Worm (Caenorhabditis elegans) whole organism, L4 larva: ENCODE results near the gene ppat-1.
A peak's percentile ranks its signal among the peaks of the same experiment; 100 is the strongest.

Source experiments
- F10B5.3 ChIP-seq: sonication (generic microtip); optimal IDR thresholded peaks from 2 replicates; lab custom pipeline; 2016; ENCODE audit warnings: mild to moderate bottlenecking, missing genetic modification characterization, missing compliant biosample characterization
- F26F4.8 ChIP-seq: fragments of 200-800 bp; sonication (Bioruptor generic); conservative IDR thresholded peaks from 2 replicates; pipeline ENCODE4 v1.3.6; 2022; ENCODE audit warnings: missing genetic modification characterization, missing compliant biosample characterization
- Y105C5A.15 ChIP-seq: fragments of 200-800 bp; sonication (Bioruptor generic); IDR thresholded peaks from 2 replicates; pipeline ENCODE4 v1.3.6; 2022; ENCODE audit warnings: missing genetic modification characterization, missing compliant biosample characterization
- Y75B8A.6 ChIP-seq: fragments of 200-800 bp; sonication (Bioruptor generic); IDR thresholded peaks from 2 replicates; pipeline ENCODE4 v1.3.6; 2022; ENCODE audit warnings: missing genetic modification reagents, missing genetic modification characterization, missing compliant biosample characterization
- ZK337.2 ChIP-seq: fragments of 200-800 bp; sonication (Bioruptor generic); IDR thresholded peaks from 2 replicates; pipeline ENCODE4 v1.3.6; 2022; ENCODE audit warnings: missing genetic modification reagents, missing genetic modification characterization, missing compliant biosample characterization
- ZK546.5 ChIP-seq, 2 experiments: sonication (generic microtip); optimal IDR thresholded peaks; 2 replicates each; lab custom pipeline; 2017; ENCODE audit warnings: missing biosample characterization in 2 of 2, missing genetic modification characterization in 2 of 2
- aha-1 ChIP-seq: fragments of 150-350 bp; peaks from one replicate; lab custom pipeline; 2014; ENCODE audit warnings: missing biosample characterization, missing genetic modification characterization
- aly-2 ChIP-seq: sonication (generic microtip); optimal IDR thresholded peaks from 2 replicates; lab custom pipeline; 2018; ENCODE audit warnings: missing biosample characterization, missing genetic modification characterization
- arid-1 ChIP-seq: fragments of 200-800 bp; sonication (Bioruptor generic); conservative IDR thresholded peaks from 2 replicates; pipeline ENCODE4 v1.3.6; 2022; ENCODE audit warnings: missing genetic modification reagents, missing genetic modification characterization, missing compliant biosample characterization
- ceh-44 ChIP-seq: fragments of 200-800 bp; sonication (Bioruptor generic); IDR thresholded peaks from 2 replicates; pipeline ENCODE4 v1.3.6; 2022; ENCODE audit warnings: missing genetic modification reagents, missing genetic modification characterization, missing compliant biosample characterization
- ceh-82 ChIP-seq: sonication (generic microtip); optimal IDR thresholded peaks from 2 replicates; lab custom pipeline; 2017; ENCODE audit warnings: missing biosample characterization, missing genetic modification characterization
- ctbp-1 ChIP-seq: fragments of 200-800 bp; sonication (Bioruptor generic); IDR thresholded peaks from 2 replicates; pipeline ENCODE4 v1.3.6; 2022; ENCODE audit warnings: missing genetic modification reagents, missing genetic modification characterization, missing compliant biosample characterization
- daf-12 ChIP-seq: fragments of 150-350 bp; optimal IDR thresholded peaks from 2 replicates; lab custom pipeline; 2014; ENCODE audit warnings: missing biosample characterization, missing genetic modification reagents, missing genetic modification characterization
- daf-16 ChIP-seq, 3 experiments: sonication (generic microtip); optimal IDR thresholded peaks; 2 replicates each; lab custom pipeline; 2016 to 2017; ENCODE audit warnings: missing genetic modification characterization in 3 of 3, missing genetic modification reagents in 3 of 3, mild to moderate bottlenecking in 2 of 3, missing compliant biosample characterization in 2 of 3, missing biosample characterization in 1 of 3, moderate library complexity in 1 of 3
- dmd-6 ChIP-seq: fragments of 200-800 bp; sonication (Bioruptor generic); IDR thresholded peaks from 2 replicates; pipeline ENCODE4 v1.3.6; 2022; ENCODE audit warnings: missing genetic modification reagents, missing genetic modification characterization, missing compliant biosample characterization
- dpl-1 ChIP-seq: fragments of 150-350 bp; optimal IDR thresholded peaks from 2 replicates; lab custom pipeline; 2014; ENCODE audit warnings: missing biosample characterization, missing genetic modification reagents, missing genetic modification characterization
- duxl-1 ChIP-seq: sonication (generic microtip); optimal IDR thresholded peaks from 2 replicates; lab custom pipeline; 2016; ENCODE audit warnings: mild to moderate bottlenecking, missing genetic modification characterization, moderate library complexity, missing compliant biosample characterization; ENCODE audit not compliant: poor library complexity
- egl-27 ChIP-seq: sonication (generic microtip); optimal IDR thresholded peaks from 3 replicates; lab custom pipeline; 2017; ENCODE audit warnings: missing biosample characterization, missing genetic modification reagents, missing genetic modification characterization
- egl-43 ChIP-seq: fragments of 200-800 bp; sonication (Bioruptor generic); IDR thresholded peaks from 2 replicates; pipeline ENCODE4 v1.3.6; 2022; ENCODE audit warnings: missing genetic modification reagents, missing genetic modification characterization, missing compliant biosample characterization
- fkh-10 ChIP-seq: fragments of 150-350 bp; optimal IDR thresholded peaks from 2 replicates; lab custom pipeline; 2014; ENCODE audit warnings: missing biosample characterization, missing genetic modification reagents, missing genetic modification characterization
- gei-8 ChIP-seq: fragments of 200-800 bp; sonication (Bioruptor generic); optimal IDR thresholded peaks from 2 replicates; lab custom pipeline; 2018; ENCODE audit warnings: mild to moderate bottlenecking, missing genetic modification characterization, missing compliant biosample characterization
- hif-1 ChIP-seq, 2 experiments: sonication (generic microtip); optimal IDR thresholded peaks; 2 replicates each; lab custom pipeline; 2016 to 2017; ENCODE audit warnings: missing compliant biosample characterization in 2 of 2, missing genetic modification characterization in 2 of 2, missing genetic modification reagents in 2 of 2, missing genotype in 2 of 2, mild to moderate bottlenecking in 1 of 2
- hlh-30 ChIP-seq: sonication (generic microtip); optimal IDR thresholded peaks from 2 replicates; lab custom pipeline; 2017; ENCODE audit warnings: antibody characterized with exemption, mild to moderate bottlenecking, missing genetic modification characterization, missing compliant biosample characterization; ENCODE audit not compliant: insufficient read depth
- jun-1 ChIP-seq: fragments of 150-350 bp; optimal IDR thresholded peaks from 2 replicates; lab custom pipeline; 2014; ENCODE audit warnings: missing biosample characterization, missing genetic modification reagents, missing genetic modification characterization
- lim-7 ChIP-seq: fragments of 200-800 bp; sonication (Bioruptor generic); IDR thresholded peaks from 2 replicates; pipeline ENCODE4 v1.3.6; 2022; ENCODE audit warnings: missing genetic modification characterization, missing compliant biosample characterization
- lin-1 ChIP-seq: fragments of 200-800 bp; sonication (Bioruptor generic); IDR thresholded peaks from 2 replicates; pipeline ENCODE4 v1.3.6; 2022; ENCODE audit warnings: missing genetic modification reagents, missing genetic modification characterization, missing compliant biosample characterization
- lin-13 ChIP-seq: fragments of 150-350 bp; optimal IDR thresholded peaks from 2 replicates; lab custom pipeline; 2014; ENCODE audit warnings: missing biosample characterization, missing genetic modification reagents, missing genetic modification characterization
- lin-15B ChIP-seq: fragments of 150-350 bp; sonication (generic microtip); optimal IDR thresholded peaks from 3 replicates; lab custom pipeline; 2014; ENCODE audit warnings: missing biosample characterization, missing genetic modification characterization
- lir-3 ChIP-seq: sonication (generic microtip); optimal IDR thresholded peaks from 2 replicates; lab custom pipeline; 2016; ENCODE audit warnings: mild to moderate bottlenecking, missing genetic modification characterization, missing compliant biosample characterization
- madf-5 ChIP-seq, 2 experiments: fragments of 200-800 bp; sonication (Bioruptor generic); IDR thresholded peaks; 2 replicates each; pipeline ENCODE4 v1.3.6; 2022; ENCODE audit warnings: missing compliant biosample characterization in 2 of 2, missing genetic modification characterization in 2 of 2
- mes-2 ChIP-seq: sonication (generic microtip); optimal IDR thresholded peaks from 2 replicates; lab custom pipeline; 2016; ENCODE audit warnings: missing genotype, mild to moderate bottlenecking, missing genetic modification characterization, missing compliant biosample characterization; ENCODE audit not compliant: poor library complexity, severe bottlenecking
- mxl-2 ChIP-seq: fragments of 200-800 bp; sonication (Bioruptor generic); conservative IDR thresholded peaks from 2 replicates; pipeline ENCODE4 v1.3.6; 2022; ENCODE audit warnings: missing genetic modification reagents, missing genetic modification characterization, missing compliant biosample characterization
- nhr-10 ChIP-seq: fragments of 150-350 bp; optimal IDR thresholded peaks from 2 replicates; lab custom pipeline; 2014; ENCODE audit warnings: missing biosample characterization, missing genetic modification characterization
- nhr-102 ChIP-seq: sonication (generic microtip); optimal IDR thresholded peaks from 2 replicates; lab custom pipeline; 2016; ENCODE audit warnings: mild to moderate bottlenecking, missing genetic modification characterization, moderate library complexity, missing compliant biosample characterization
- nhr-237 ChIP-seq: sonication (generic microtip); optimal IDR thresholded peaks from 2 replicates; lab custom pipeline; 2017; ENCODE audit warnings: missing biosample characterization, missing genetic modification characterization
- nhr-25 ChIP-seq: sonication (generic microtip); optimal IDR thresholded peaks from 2 replicates; lab custom pipeline; 2017; ENCODE audit warnings: missing genetic modification characterization, mild to moderate bottlenecking, missing compliant biosample characterization, antibody characterized with exemption, moderate library complexity, borderline replicate concordance; ENCODE audit not compliant: insufficient read depth
- nhr-28 ChIP-seq: fragments of 150-350 bp; optimal IDR thresholded peaks from 2 replicates; lab custom pipeline; 2014; ENCODE audit warnings: missing biosample characterization, missing genetic modification characterization
- nhr-76 ChIP-seq: fragments of 150-350 bp; optimal IDR thresholded peaks from 2 replicates; lab custom pipeline; 2014; ENCODE audit warnings: missing biosample characterization, missing genetic modification characterization
- pha-4 ChIP-seq, 2 experiments: fragments of 150-350 bp in 1 of 2; fragments of 200-800 bp in 1 of 2; sonication (Bioruptor generic) in 1 of 2; IDR thresholded peaks in 1 of 2; optimal IDR thresholded peaks in 1 of 2; 2 replicates each; pipeline versions ENCODE4 v1.3.6 to Lab custom; 2014 to 2022; ENCODE audit warnings: missing genetic modification characterization in 2 of 2, missing genetic modification reagents in 2 of 2, missing biosample characterization in 1 of 2, missing compliant biosample characterization in 1 of 2
- php-3 ChIP-seq: fragments of 200-800 bp; sonication (Bioruptor generic); IDR thresholded peaks from 2 replicates; pipeline ENCODE4 v1.3.6; 2022; ENCODE audit warnings: missing genetic modification reagents, missing genetic modification characterization, missing compliant biosample characterization
- saeg-2 ChIP-seq: fragments of 200-800 bp; sonication (Bioruptor generic); IDR thresholded peaks from 2 replicates; pipeline ENCODE4 v1.3.6; 2022; ENCODE audit warnings: missing genetic modification reagents, missing genetic modification characterization, missing compliant biosample characterization
- sdz-12 ChIP-seq: fragments of 200-800 bp; sonication (Bioruptor generic); optimal IDR thresholded peaks from 2 replicates; lab custom pipeline; 2018; ENCODE audit warnings: mild to moderate bottlenecking, missing genetic modification characterization, missing compliant biosample characterization
- skn-1 ChIP-seq: fragments of 150-350 bp; optimal IDR thresholded peaks from 2 replicates; lab custom pipeline; 2014; ENCODE audit warnings: missing biosample characterization, missing genetic modification characterization
- spr-3 ChIP-seq: fragments of 200-800 bp; sonication (Bioruptor generic); optimal IDR thresholded peaks from 2 replicates; lab custom pipeline; 2018; ENCODE audit warnings: mild to moderate bottlenecking, missing genetic modification characterization, missing compliant biosample characterization
- tra-1 ChIP-seq: fragments of 200-800 bp; sonication (Bioruptor generic); IDR thresholded peaks from 2 replicates; pipeline ENCODE4 v1.3.6; 2022; ENCODE audit warnings: missing genetic modification reagents, missing genetic modification characterization, missing compliant biosample characterization
- unc-130 ChIP-seq: sonication (generic microtip); optimal IDR thresholded peaks from 2 replicates; lab custom pipeline; 2016; ENCODE audit warnings: missing genetic modification reagents, missing genetic modification characterization, missing compliant biosample characterization
- zip-11 ChIP-seq: fragments of 200-800 bp; sonication (Bioruptor generic); IDR thresholded peaks from 2 replicates; pipeline ENCODE4 v1.3.6; 2022; ENCODE audit warnings: missing genetic modification characterization, missing compliant biosample characterization

ppat-1 gene

ce11 chrIII:4647878-4648277 is 41.2 kb upstream of the ppat-1 start, which contains the start of gene T23F11.6 (continued):
- no peak for TF ChIP-seq F10B5.3 (tag; lab: Kevin White, UChicago)
- TF ChIP-seq egl-43: no peak
- no peak for TF ChIP-seq aha-1 (tag; lab: Kevin White, UChicago)
- peak; percentile 65 for TF ChIP-seq dmd-6 (GFP tag; lab: Robert Waterston, UW)
- TF ChIP-seq php-3: no peak
- TF ChIP-seq dpl-1: no peak
- TF ChIP-seq daf-16 (GFP tag; optimal IDR thresholded peaks at IDR 0.05; lab: Kevin White, UChicago): no peak
- peak; percentile 22 for TF ChIP-seq daf-16 (tag; optimal IDR thresholded peaks at IDR 0.05; lab: Kevin White, UChicago)
- no peak for TF ChIP-seq daf-12 (tag; lab: Kevin White, UChicago)
- TF ChIP-seq nhr-76 (tag; lab: Kevin White, UChicago): no peak
- TF ChIP-seq skn-1: no peak
- TF ChIP-seq ZK337.2 (GFP tag; lab: Robert Waterston, UW): no peak
- TF ChIP-seq nhr-237 (tag; lab: Kevin White, UChicago): no peak
- no peak for TF ChIP-seq zip-11 (GFP tag; lab: Robert Waterston, UW)
- no peak for TF ChIP-seq unc-130 (GFP tag; lab: Kevin White, UChicago)
- no peak for TF ChIP-seq ZK546.5 (tag; optimal IDR thresholded peaks at IDR 0.05; lab: Kevin White, UChicago)
- TF ChIP-seq jun-1: no peak
- no peak for TF ChIP-seq gei-8 (GFP tag; lab: Kevin White, UChicago)
- no peak for TF ChIP-seq egl-27 (tag; lab: Kevin White, UChicago)
- TF ChIP-seq Y75B8A.6 (GFP tag; lab: Robert Waterston, UW): no peak
- TF ChIP-seq lin-15B (tag; lab: Kevin White, UChicago): no peak
- no peak for TF ChIP-seq mxl-2

DNA sequence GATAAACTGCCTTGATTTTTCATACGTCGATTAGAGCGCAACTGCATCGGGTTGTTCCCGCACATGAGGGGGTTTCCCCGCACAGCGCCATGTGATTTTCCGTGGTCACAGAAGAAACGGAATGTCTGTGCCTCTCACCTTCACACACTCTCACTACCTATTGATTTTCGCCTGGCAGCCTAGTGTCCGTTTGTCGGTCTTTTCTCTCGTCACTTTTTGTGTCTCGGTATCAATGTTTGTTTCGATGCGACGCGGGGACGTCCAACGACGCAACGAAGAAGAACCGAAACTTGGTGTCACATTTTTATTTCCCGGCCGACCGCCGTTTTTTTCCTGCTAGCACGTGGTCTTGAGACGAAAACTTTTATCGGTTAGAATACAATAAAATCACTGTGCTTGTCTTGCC is 39.7 kb upstream of the ppat-1 start:
- TF ChIP-seq egl-27 (tag; lab: Kevin White, UChicago): peak; percentile 49
- TF ChIP-seq hlh-30 (tag; lab: Kevin White, UChicago): peak; percentile 99
- TF ChIP-seq nhr-28 (tag; lab: Kevin White, UChicago): peak; percentile 97
- TF ChIP-seq lim-7 (GFP tag; lab: Robert Waterston, UW): no peak
- no peak for TF ChIP-seq daf-12 (tag; lab: Kevin White, UChicago)
- peak; percentile 81 to 98 for TF ChIP-seq hif-1 (tag; optimal IDR thresholded peaks at IDR 0.05; lab: Kevin White, UChicago)
- TF ChIP-seq Y75B8A.6 (GFP tag; lab: Robert Waterston, UW): no peak
- no peak for TF ChIP-seq ceh-82 (tag; lab: Kevin White, UChicago)
- TF ChIP-seq pha-4 (GFP tag; IDR thresholded peaks at IDR 0.05; lab: Robert Waterston, UW): peak; percentile 75
- TF ChIP-seq pha-4 (tag; optimal IDR thresholded peaks at IDR 0.05; lab: Kevin White, UChicago): peak; percentile 21
- peak; percentile 54 to 75 for TF ChIP-seq daf-16 (GFP tag; optimal IDR thresholded peaks at IDR 0.05; lab: Kevin White, UChicago)
- TF ChIP-seq daf-16 (tag; optimal IDR thresholded peaks at IDR 0.05; lab: Kevin White, UChicago): peak; percentile 77
- peak; percentile 15; the same call in 1 of the 2 replicates for TF ChIP-seq ceh-44 (GFP tag; lab: Robert Waterston, UW)
- TF ChIP-seq spr-3 (GFP tag; lab: Kevin White, UChicago): no peak
- peak; percentile 90 for TF ChIP-seq tra-1 (GFP tag; lab: Robert Waterston, UW)
- peak; percentile 88 for TF ChIP-seq lin-1 (GFP tag; lab: Robert Waterston, UW)
- TF ChIP-seq lir-3 (tag; lab: Kevin White, UChicago): peak; percentile 33
- peak; percentile 77 for TF ChIP-seq nhr-25
- TF ChIP-seq arid-1 (GFP tag; lab: Robert Waterston, UW): peak; percentile 15; the same call in 1 of the 2 replicates
- TF ChIP-seq nhr-102 (tag; lab: Kevin White, UChicago): peak; percentile 93
- TF ChIP-seq madf-5 (GFP tag; IDR thresholded peaks at IDR 0.05; lab: Robert Waterston, UW): no peak
- TF ChIP-seq mes-2 (tag; lab: Kevin White, UChicago): peak; percentile 78
- peak; percentile 91 for TF ChIP-seq lin-13 (GFP tag; lab: Kevin White, UChicago)
- no peak for TF ChIP-seq aly-2 (tag; lab: Kevin White, UChicago)
- peak; percentile 76; the same call in 1 of the 2 replicates for TF ChIP-seq Y105C5A.15
- peak; percentile 57 for TF ChIP-seq fkh-10
- TF ChIP-seq F26F4.8 (GFP tag; lab: Robert Waterston, UW): no peak
- peak; percentile 76 for TF ChIP-seq mxl-2
- peak; percentile 50 for TF ChIP-seq duxl-1 (tag; lab: Kevin White, UChicago)
- peak; percentile 78 for TF ChIP-seq ctbp-1 (GFP tag; lab: Robert Waterston, UW)
- TF ChIP-seq nhr-10 (tag; lab: Kevin White, UChicago): peak; percentile 86
- no peak for TF ChIP-seq skn-1
- 0 out of 2 replicates have a peak, but pooled peaks have one; percentile 25 for TF ChIP-seq ZK337.2 (GFP tag; lab: Robert Waterston, UW)
- peak; percentile 81 for TF ChIP-seq saeg-2 (GFP tag; lab: Robert Waterston, UW)
- TF ChIP-seq sdz-12: no peak
